Fruit fly (Drosophila melanogaster): Measurements from ENCODE around the gene CG11162.

Gene CG11162

DNA sequence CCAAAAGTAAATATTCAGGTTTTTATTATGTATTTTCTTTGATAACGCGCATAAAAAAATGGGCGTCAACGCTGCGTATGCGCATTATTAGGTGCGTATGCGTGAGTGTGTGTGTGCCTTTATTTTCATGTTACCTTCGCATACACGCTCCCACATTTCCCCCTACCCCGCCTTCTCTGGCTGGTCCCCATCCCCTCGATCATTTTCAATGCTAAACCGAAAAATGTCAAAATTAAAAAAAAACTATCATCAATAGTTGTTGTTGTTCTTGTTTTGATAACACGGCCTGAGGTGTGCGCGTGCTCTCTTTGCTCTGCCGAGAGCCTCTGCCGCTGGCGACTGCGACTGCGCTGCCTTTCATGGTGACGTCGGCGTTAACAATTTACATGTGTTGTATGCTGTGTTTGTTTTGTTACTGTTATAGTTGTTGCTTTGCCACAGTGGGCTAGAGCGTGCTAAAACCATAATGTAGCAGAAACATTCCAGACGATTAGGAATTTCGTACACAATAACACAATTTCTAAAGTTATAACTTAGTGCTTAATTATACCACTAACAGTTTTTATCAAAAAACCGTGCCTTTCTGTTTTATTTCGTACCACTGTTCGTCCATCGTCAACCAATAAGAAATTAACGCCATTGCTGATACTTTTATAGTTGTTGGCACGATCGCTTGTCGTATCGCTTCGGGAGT, 36.5 kb upstream of the CG11162 start (continued):
- TF ChIP-seq Nf-YC (tag; optimal IDR thresholded peaks at IDR 0.05) = peak; percentile 97
- peak; percentile 96 for TF ChIP-seq schlank (tag; optimal IDR thresholded peaks at IDR 0.05)
- peak; percentile 98 for TF ChIP-seq sim (GFP tag; IDR thresholded peaks at IDR 0.05)
- TF ChIP-seq Xrp1 (GFP tag; IDR thresholded peaks at IDR 0.05) = peak; percentile 99
- TF ChIP-seq CG6791 (GFP tag; IDR thresholded peaks at IDR 0.05; ENCODE audit: partially characterized antibody) = peak; percentile 75
- TF ChIP-seq Neu2 (GFP tag; optimal IDR thresholded peaks at IDR 0.05; ENCODE audit: borderline replicate concordance) = peak; percentile 95
- peak; percentile 99 for TF ChIP-seq E2f1 (GFP tag; IDR thresholded peaks at IDR 0.05)
- peak; percentile 98 for TF ChIP-seq CG11085 (GFP tag; IDR thresholded peaks at IDR 0.05)
- peak; percentile 98 for TF ChIP-seq NC2β (GFP tag; optimal IDR thresholded peaks at IDR 0.05)
- peak; percentile 99 for TF ChIP-seq NfI (GFP tag; optimal IDR thresholded peaks at IDR 0.05)
- TF ChIP-seq Deaf1 (tag; optimal IDR thresholded peaks at IDR 0.05) = peak; percentile 99
- TF ChIP-seq sens (GFP tag) = peak; percentile 100
- TF ChIP-seq sob (GFP tag; IDR thresholded peaks at IDR 0.05) = peak; percentile 99
- TF ChIP-seq bab2 (GFP tag; optimal IDR thresholded peaks at IDR 0.05) = peak; percentile 99
- TF ChIP-seq CG32532 (GFP tag; IDR thresholded peaks at IDR 0.05) = peak; percentile 99
- peak; percentile 98 for TF ChIP-seq CG5245 (GFP tag; optimal IDR thresholded peaks at IDR 0.05)
- peak; percentile 99 for TF ChIP-seq abd-A (tag; optimal IDR thresholded peaks at IDR 0.05)
- peak; percentile 98 for TF ChIP-seq CG11504 (tag; optimal IDR thresholded peaks at IDR 0.05)
- peak; percentile 99 for TF ChIP-seq CG11456 (GFP tag; IDR thresholded peaks at IDR 0.05)
- TF ChIP-seq CG9932 (GFP tag; IDR thresholded peaks at IDR 0.05) = peak; percentile 99
- peak; percentile 99 for TF ChIP-seq CG14441 (GFP tag; IDR thresholded peaks at IDR 0.05)
- TF ChIP-seq Adf1 (GFP tag; IDR thresholded peaks at IDR 0.05) = peak; percentile 96
- peak; percentile 95 for TF ChIP-seq Usf (GFP tag; optimal IDR thresholded peaks at IDR 0.05)
- TF ChIP-seq CG10267 (tag; optimal IDR thresholded peaks at IDR 0.05) = peak; percentile 95
- TF ChIP-seq eve (GFP tag; optimal IDR thresholded peaks at IDR 0.05) = peak in 1 of 2 experiments; percentile 100
- TF ChIP-seq croc (GFP tag; conservative IDR thresholded peaks at IDR 0.05) = peak; percentile 97
- TF ChIP-seq Ets65A (GFP tag) = peak; percentile 100
- peak; percentile 98 for TF ChIP-seq CG16779 (GFP tag; IDR thresholded peaks at IDR 0.05)
- TF ChIP-seq CG3726 (GFP tag; IDR thresholded peaks at IDR 0.05) = peak; percentile 98
- peak; percentile 96 for TF ChIP-seq twi (tag; optimal IDR thresholded peaks at IDR 0.05)
- TF ChIP-seq Atf3 (GFP tag; optimal IDR thresholded peaks at IDR 0.05) = peak; percentile 98
- peak; percentile 98 for TF ChIP-seq maf-S (GFP tag; optimal IDR thresholded peaks at IDR 0.05)
- peak; percentile 99 for TF ChIP-seq gem (tag; optimal IDR thresholded peaks at IDR 0.05)
- TF ChIP-seq CG10147 (GFP tag; optimal IDR thresholded peaks at IDR 0.05) = peak; percentile 96
- peak; percentile 88 for TF ChIP-seq E2f2 (GFP tag; IDR thresholded peaks at IDR 0.05)
- TF ChIP-seq CG14050 (GFP tag; IDR thresholded peaks at IDR 0.05) = peak; percentile 98
- peak; percentile 98 for TF ChIP-seq Dek (tag; optimal IDR thresholded peaks at IDR 0.05)
- no peak for TF ChIP-seq fru (optimal IDR thresholded peaks at IDR 0.05)
- TF ChIP-seq CG9817 (tag; optimal IDR thresholded peaks at IDR 0.05) = peak; percentile 98
- peak; percentile 99 for TF ChIP-seq Camta (GFP tag; optimal IDR thresholded peaks at IDR 0.05)
- TF ChIP-seq tll (GFP tag; optimal IDR thresholded peaks at IDR 0.05) = peak in 1 of 2 experiments; percentile 39
- peak; percentile 98 for TF ChIP-seq CG18476 (GFP tag; optimal IDR thresholded peaks at IDR 0.05)
- peak; percentile 62; the same call in 1 of the 2 replicates for TF ChIP-seq sna (GFP tag; IDR thresholded peaks at IDR 0.05; ENCODE audit: partially characterized antibody)
- peak; percentile 96 for TF ChIP-seq CG10431 (GFP tag; optimal IDR thresholded peaks at IDR 0.05)
- peak; percentile 72 for TF ChIP-seq Sry-β (GFP tag; optimal IDR thresholded peaks at IDR 0.05)
- TF ChIP-seq Tbp (GFP tag; optimal IDR thresholded peaks at IDR 0.05) = no peak
- TF ChIP-seq wdn (GFP tag; IDR thresholded peaks at IDR 0.05) = peak; percentile 98
- peak; percentile 91 for TF ChIP-seq CG18011 (GFP tag; optimal IDR thresholded peaks at IDR 0.05)
- TF ChIP-seq CG3838 (GFP tag; optimal IDR thresholded peaks at IDR 0.05) = peak; percentile 97
- peak; percentile 99 for TF ChIP-seq CG12391 (tag; optimal IDR thresholded peaks at IDR 0.05)
